Fruit fly (Drosophila melanogaster): Measurements from ENCODE around the gene CG3698.

Gene CG3698

dm6 chr3L:20797379-20797778, 796 bp downstream of the CG3698 start (continued):
- no peak for TF ChIP-seq Dfd (GFP tag; optimal IDR thresholded peaks at IDR 0.05)
- TF ChIP-seq seq (GFP tag; IDR thresholded peaks at IDR 0.05) = no peak
- TF ChIP-seq Oli (tag; optimal IDR thresholded peaks at IDR 0.05) = no peak
- no peak for TF ChIP-seq disco-r (GFP tag; optimal IDR thresholded peaks at IDR 0.05)
- no peak for TF ChIP-seq crc (GFP tag; optimal IDR thresholded peaks at IDR 0.05)
- TF ChIP-seq Atf-2 (GFP tag; optimal IDR thresholded peaks at IDR 0.05) = no peak
- TF ChIP-seq CG34224 (GFP tag; IDR thresholded peaks at IDR 0.05; ENCODE audit: partially characterized antibody) = no peak
- TF ChIP-seq Chrac-16 (GFP tag; optimal IDR thresholded peaks at IDR 0.05) = no peak
- no peak for TF ChIP-seq Hey (tag; optimal IDR thresholded peaks at IDR 0.05)
- TF ChIP-seq CG15479 (GFP tag; optimal IDR thresholded peaks at IDR 0.05) = no peak
- TF ChIP-seq Dek (tag; optimal IDR thresholded peaks at IDR 0.05) = no peak
- no peak for TF ChIP-seq CG9876 (GFP tag; optimal IDR thresholded peaks at IDR 0.05)
- TF ChIP-seq CG6175 (GFP tag; IDR thresholded peaks at IDR 0.05) = 0 out of 3 replicates have a peak, but pooled peaks have one; percentile 20
- no peak for TF ChIP-seq CG2875 (GFP tag; optimal IDR thresholded peaks at IDR 0.05)
- TF ChIP-seq pan (optimal IDR thresholded peaks at IDR 0.05) = no peak
- TF ChIP-seq pan (GFP tag; optimal IDR thresholded peaks at IDR 0.05 in 1 of 2, IDR thresholded peaks at IDR 0.05 in 1 of 2) = no peak
- TF ChIP-seq Dbx (GFP tag; IDR thresholded peaks at IDR 0.05) = 0 out of 3 replicates have a peak, but pooled peaks have one; percentile 13
- TF ChIP-seq stc (GFP tag; IDR thresholded peaks at IDR 0.05) = no peak
- TF ChIP-seq CG12659 (GFP tag; optimal IDR thresholded peaks at IDR 0.05) = no peak
- TF ChIP-seq pho (GFP tag; optimal IDR thresholded peaks at IDR 0.05) = no peak
- no peak for TF ChIP-seq CG13775 (GFP tag; optimal IDR thresholded peaks at IDR 0.05)
- TF ChIP-seq CG12236 (GFP tag; optimal IDR thresholded peaks at IDR 0.05) = no peak

- TF ChIP-seq pfk (GFP tag; optimal IDR thresholded peaks at IDR 0.05) = peak; percentile 98
- TF ChIP-seq Six4 (GFP tag; optimal IDR thresholded peaks at IDR 0.05) = peak; percentile 39
- peak; percentile 3 for TF ChIP-seq Jarid2 (GFP tag; optimal IDR thresholded peaks at IDR 0.05)
- TF ChIP-seq zf30C (GFP tag; optimal IDR thresholded peaks at IDR 0.05) = peak; percentile 12
- TF ChIP-seq pros (GFP tag; optimal IDR thresholded peaks at IDR 0.05) = peak; percentile 70
- peak; percentile 86 for TF ChIP-seq Nf-YB (GFP tag; optimal IDR thresholded peaks at IDR 0.05)
- no peak for TF ChIP-seq Hmx (GFP tag; optimal IDR thresholded peaks at IDR 0.05)
- TF ChIP-seq CG16813 (GFP tag; IDR thresholded peaks at IDR 0.05; ENCODE audit: partially characterized antibody) = no peak
- peak; percentile 91 for TF ChIP-seq Nf-YC (tag; optimal IDR thresholded peaks at IDR 0.05)
- peak; percentile 68; the same call in 1 of the 2 replicates for TF ChIP-seq seq (GFP tag; IDR thresholded peaks at IDR 0.05)
- TF ChIP-seq amos (GFP tag; IDR thresholded peaks at IDR 0.05; ENCODE audit: partially characterized antibody) = no peak
- TF ChIP-seq nerfin-1 (tag; optimal IDR thresholded peaks at IDR 0.05) = peak; percentile 28
Measured at dm6 chr3L:20796757-20797156, 1.4 kb downstream of the CG3698 start.

dm6 chr3L:20792693-20793092, 5.5 kb downstream of the CG3698 start, which contains the start of gene Six4:
Gene Six4, minus strand, starts transcription at chr3L:20792777.
- no peak for TF ChIP-seq Hmr (GFP tag; optimal IDR thresholded peaks at IDR 0.05)
- TF ChIP-seq cg (GFP tag; optimal IDR thresholded peaks at IDR 0.05) = no peak
- no peak for TF ChIP-seq CG11093 (GFP tag; IDR thresholded peaks at IDR 0.05)
- no peak for TF ChIP-seq chinmo (GFP tag; IDR thresholded peaks at IDR 0.05; ENCODE audit: partially characterized antibody)
- no peak for TF ChIP-seq CG34422 (GFP tag; IDR thresholded peaks at IDR 0.05)
- no peak for TF ChIP-seq zf30C (GFP tag; optimal IDR thresholded peaks at IDR 0.05)
- TF ChIP-seq Oaz (GFP tag; IDR thresholded peaks at IDR 0.05) = no peak
- no peak for TF ChIP-seq br (optimal IDR thresholded peaks at IDR 0.05)
- TF ChIP-seq CG32772 (GFP tag; IDR thresholded peaks at IDR 0.05) = no peak
- TF ChIP-seq CG4328 (GFP tag; optimal IDR thresholded peaks at IDR 0.05) = peak; percentile 7
- TF ChIP-seq jigr1 (GFP tag; IDR thresholded peaks at IDR 0.05) = no peak
- no peak for TF ChIP-seq aop (GFP tag; IDR thresholded peaks at IDR 0.05)
- TF ChIP-seq CG17359 (tag; optimal IDR thresholded peaks at IDR 0.05) = no peak
- TF ChIP-seq CG17829 (tag; optimal IDR thresholded peaks at IDR 0.05) = peak; percentile 41
- no peak for TF ChIP-seq Hmx (GFP tag; optimal IDR thresholded peaks at IDR 0.05)
- TF ChIP-seq fd3F (GFP tag; optimal IDR thresholded peaks at IDR 0.05) = no peak
- TF ChIP-seq grau (tag; optimal IDR thresholded peaks at IDR 0.05) = no peak
- peak; percentile 27 for TF ChIP-seq CG8388 (GFP tag; optimal IDR thresholded peaks at IDR 0.05)
- TF ChIP-seq CrebB (tag; optimal IDR thresholded peaks at IDR 0.05) = no peak

Measured in whole organism, embryonic.